Worm (Caenorhabditis elegans): ENCODE data around the gene mett-10.

- no peak for TF ChIP-seq unc-30 (tag; optimal IDR thresholded peaks at IDR 0.05)
- TF ChIP-seq egl-27 (tag; optimal IDR thresholded peaks at IDR 0.05): no peak
- no peak for TF ChIP-seq lin-39 (tag; optimal IDR thresholded peaks at IDR 0.05)
- TF ChIP-seq swsn-7 (tag; optimal IDR thresholded peaks at IDR 0.05): no peak
- TF ChIP-seq mep-1 (tag; optimal IDR thresholded peaks at IDR 0.05): no peak
- TF ChIP-seq fkh-4 (tag; optimal IDR thresholded peaks at IDR 0.05; ENCODE audit: borderline replicate concordance): no peak
- TF ChIP-seq lsy-2 (tag; optimal IDR thresholded peaks at IDR 0.05): peak; percentile 15 to 46
- TF ChIP-seq nhr-76 (tag; optimal IDR thresholded peaks at IDR 0.05): no peak
- no peak for TF ChIP-seq mdl-1 (tag; optimal IDR thresholded peaks at IDR 0.05)
- no peak for TF ChIP-seq aha-1 (tag; optimal IDR thresholded peaks at IDR 0.05)
- TF ChIP-seq C34B4.2 (tag; optimal IDR thresholded peaks at IDR 0.05): no peak
Measured at ce11 chrIII:10126375-10126774, 11.5 kb downstream of the mett-10 start.
